Worm (Caenorhabditis elegans) whole organism, late embryonic: ENCODE results near the gene C09G5.14.

ENCODE experiments used
- ama-1 ChIP-seq: fragments of 150-350 bp; optimal IDR thresholded peaks from 2 replicates; lab custom pipeline; 2014
- fkh-10 ChIP-seq: fragments of 150-350 bp; optimal IDR thresholded peaks from 2 replicates; lab custom pipeline; 2014; ENCODE audit warnings: missing biosample characterization, missing genetic modification reagents, missing genetic modification characterization
- mec-3 ChIP-seq: sonication (generic microtip); optimal IDR thresholded peaks from 2 replicates; lab custom pipeline; 2016; ENCODE audit warnings: borderline replicate concordance, missing genetic modification characterization, missing compliant biosample characterization
- pros-1 ChIP-seq: fragments of 150-350 bp; optimal IDR thresholded peaks from 2 replicates; lab custom pipeline; 2014; ENCODE audit warnings: missing biosample characterization, missing genetic modification reagents, missing genetic modification characterization

ce11 chrII:10707439-10708096, 15.4 kb downstream of the C09G5.14 start:
- TF ChIP-seq ama-1 (lab: Kevin White, UChicago) (no peak), mec-3 (tag; lab: Kevin White, UChicago) (no peak), pros-1 (no peak), fkh-10 (GFP tag; lab: Kevin White, UChicago) (no peak)
